Fruit fly (Drosophila melanogaster) whole organism, prepupa: ENCODE data around the gene CG1785.

Experiments
- CG32006 ChIP-seq: fragments of 200-800 bp; sonication (Bioruptor generic); optimal IDR thresholded peaks from 3 replicates; lab custom pipeline; 2017; ENCODE audit warnings: missing biosample characterization, mild to moderate bottlenecking, missing genetic modification characterization
- CG4318 ChIP-seq: fragments of 200-800 bp; sonication (Bioruptor generic); optimal IDR thresholded peaks from 3 replicates; lab custom pipeline; 2017; ENCODE audit warnings: missing biosample characterization, mild to moderate bottlenecking, missing genetic modification characterization
- CG6276 ChIP-seq: fragments of 200-800 bp; sonication (Bioruptor generic); optimal IDR thresholded peaks from 2 replicates; lab custom pipeline; 2017; ENCODE audit warnings: missing biosample characterization, mild to moderate bottlenecking, missing genetic modification characterization
- CG6808 ChIP-seq: fragments of 200-800 bp; sonication (Bioruptor generic); optimal IDR thresholded peaks from 3 replicates; lab custom pipeline; 2017; ENCODE audit warnings: missing biosample characterization, missing genetic modification characterization, mild to moderate bottlenecking, moderate library complexity, missing genetic modification reagents
- CG9139 ChIP-seq: fragments of 200-800 bp; sonication (Bioruptor generic); optimal IDR thresholded peaks from 3 replicates; lab custom pipeline; 2017; ENCODE audit warnings: missing biosample characterization, mild to moderate bottlenecking, missing genetic modification characterization
- Gug ChIP-seq: fragments of 200-800 bp; sonication (Bioruptor generic); IDR thresholded peaks from 2 replicates; pipeline ENCODE4 v1.3.6; 2022; ENCODE audit warnings: missing biosample characterization, missing genetic modification characterization
- Hr39 ChIP-seq: fragments of 200-800 bp; sonication (Bioruptor generic); optimal IDR thresholded peaks from 2 replicates; lab custom pipeline; 2016; ENCODE audit warnings: missing biosample characterization, missing genetic modification characterization
- Sox102F ChIP-seq: fragments of 200-800 bp; sonication (Bioruptor generic); optimal IDR thresholded peaks from 2 replicates; lab custom pipeline; 2016; ENCODE audit warnings: missing biosample characterization, mild to moderate bottlenecking, missing genetic modification characterization
- achi ChIP-seq: fragments of 200-800 bp; sonication (Bioruptor generic); optimal IDR thresholded peaks from 3 replicates; lab custom pipeline; 2016; ENCODE audit warnings: missing biosample characterization, missing genetic modification characterization
- esn ChIP-seq: fragments of 200-800 bp; sonication (Bioruptor generic); optimal IDR thresholded peaks from 2 replicates; lab custom pipeline; 2016; ENCODE audit warnings: missing biosample characterization, mild to moderate bottlenecking, missing genetic modification characterization, moderate library complexity
- fd59A ChIP-seq: fragments of 200-800 bp; sonication (Bioruptor generic); optimal IDR thresholded peaks from 2 replicates; lab custom pipeline; 2017; ENCODE audit warnings: missing biosample characterization, mild to moderate bottlenecking, missing genetic modification characterization, missing genetic modification reagents
- salr ChIP-seq, 2 experiments: fragments of 200-800 bp; sonication (Bioruptor generic); optimal IDR thresholded peaks; 3 replicates each; lab custom pipeline; 2016 to 2018; ENCODE audit warnings: missing biosample characterization in 2 of 2, missing genetic modification characterization in 2 of 2, mild to moderate bottlenecking in 1 of 2
- topi ChIP-seq: fragments of 200-800 bp; sonication (Bioruptor generic); optimal IDR thresholded peaks from 3 replicates; lab custom pipeline; 2016; ENCODE audit warnings: missing biosample characterization, missing genetic modification characterization

DNA sequence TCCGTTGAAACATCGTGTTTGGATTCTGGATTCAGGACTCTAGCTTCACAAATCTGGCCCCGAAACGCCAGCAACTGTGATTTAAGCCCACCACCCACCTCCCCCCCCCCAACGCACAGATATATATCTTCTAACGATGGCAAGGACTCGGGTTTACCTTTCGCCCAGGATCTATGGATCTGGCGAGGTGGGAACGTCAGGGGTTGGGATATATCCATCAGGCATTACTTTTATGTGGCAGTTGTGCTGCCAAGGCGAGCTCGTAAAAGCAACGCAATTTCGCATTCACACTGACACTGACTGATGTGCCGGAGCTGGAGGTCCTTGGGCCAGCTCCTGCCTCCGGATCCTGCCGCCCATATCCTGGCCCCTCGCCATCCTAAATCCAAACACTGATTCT is 17.6 kb downstream of the CG1785 start:
- TF ChIP-seq CG32006 (GFP tag; lab: Kevin White, UChicago) (no peak), achi (GFP tag; lab: Kevin White, UChicago) (no peak), CG6276 (no peak), topi (no peak), Sox102F (no peak), Gug (no peak), Hr39 (no peak), CG6808 (GFP tag; lab: Kevin White, UChicago) (no peak), salr (GFP tag; optimal IDR thresholded peaks at IDR 0.05; lab: Kevin White, UChicago) (no peak), fd59A (GFP tag; lab: Kevin White, UChicago) (no peak), CG4318 (GFP tag; lab: Kevin White, UChicago) (no peak), esn (GFP tag; lab: Kevin White, UChicago) (no peak), CG9139 (GFP tag; lab: Kevin White, UChicago) (no peak)
